Fruit fly (Drosophila melanogaster) whole organism, embryonic: ENCODE data around the gene Sur.

Source experiments
- Atf3 ChIP-seq: fragments of 200-800 bp; sonication (Bioruptor generic); optimal IDR thresholded peaks from 3 replicates; lab custom pipeline; 2016; ENCODE audit warnings: missing biosample characterization, missing genetic modification characterization
- CG1024 ChIP-seq: fragments of 200-800 bp; sonication (Bioruptor generic); IDR thresholded peaks from 2 replicates; pipeline ENCODE4 v1.3.6; 2022; ENCODE audit warnings: missing biosample characterization, missing genetic modification characterization
- CG10274 ChIP-seq: fragments of 200-800 bp; sonication (Bioruptor generic); optimal IDR thresholded peaks from 3 replicates; lab custom pipeline; 2017; ENCODE audit warnings: missing biosample characterization, mild to moderate bottlenecking, missing genetic modification characterization
- CG10543 ChIP-seq: fragments of 200-800 bp; sonication (Bioruptor generic); optimal IDR thresholded peaks from 3 replicates; lab custom pipeline; 2017; ENCODE audit warnings: missing biosample characterization, mild to moderate bottlenecking, missing genetic modification characterization, moderate library complexity
- CG11093 ChIP-seq: fragments of 200-800 bp; sonication (Bioruptor generic); IDR thresholded peaks from 3 replicates; pipeline ENCODE4 v1.3.6; 2022; ENCODE audit warnings: missing biosample characterization, missing genetic modification characterization
- CG1233 ChIP-seq: fragments of 200-800 bp; sonication (Bioruptor generic); optimal IDR thresholded peaks from 4 replicates; lab custom pipeline; 2018; ENCODE audit warnings: missing biosample characterization, mild to moderate bottlenecking, missing genetic modification characterization
- CG13296 ChIP-seq: fragments of 200-800 bp; sonication (Bioruptor generic); optimal IDR thresholded peaks from 3 replicates; lab custom pipeline; 2018; ENCODE audit warnings: missing biosample characterization, mild to moderate bottlenecking, missing genetic modification characterization
- CG14965 ChIP-seq: fragments of 200-800 bp; sonication (Bioruptor generic); optimal IDR thresholded peaks from 2 replicates; lab custom pipeline; 2016; ENCODE audit warnings: missing biosample characterization, missing genetic modification characterization, borderline replicate concordance
- CG15073 ChIP-seq: fragments of 200-800 bp; sonication (Bioruptor generic); optimal IDR thresholded peaks from 2 replicates; lab custom pipeline; 2016; ENCODE audit warnings: missing biosample characterization, missing genetic modification characterization
- CG17912 ChIP-seq: fragments of 200-800 bp; sonication (Bioruptor generic); optimal IDR thresholded peaks from 2 replicates; lab custom pipeline; 2018; ENCODE audit warnings: missing biosample characterization, mild to moderate bottlenecking, missing genetic modification characterization
- CG30020 ChIP-seq: fragments of 200-800 bp; optimal IDR thresholded peaks from 2 replicates; lab custom pipeline; 2019; ENCODE audit warnings: missing biosample characterization, mild to moderate bottlenecking, missing genetic modification characterization, moderate library complexity
- CG33213 ChIP-seq: fragments of 200-800 bp; sonication (Bioruptor generic); optimal IDR thresholded peaks from 3 replicates; lab custom pipeline; 2016; ENCODE audit warnings: missing biosample characterization, missing genetic modification characterization
- CG4730 ChIP-seq: fragments of 200-800 bp; sonication (Bioruptor generic); IDR thresholded peaks from 2 replicates; pipeline ENCODE4 v1.3.6; 2022; ENCODE audit warnings: missing biosample characterization, missing genetic modification characterization
- CG6765 ChIP-seq: fragments of 200-800 bp; sonication (Bioruptor generic); optimal IDR thresholded peaks from 3 replicates; lab custom pipeline; 2017; ENCODE audit warnings: missing biosample characterization, mild to moderate bottlenecking, missing genetic modification characterization
- CG6791 ChIP-seq: fragments of 200-800 bp; sonication (Bioruptor generic); IDR thresholded peaks from 3 replicates; pipeline ENCODE4 v1.3.6; 2022; ENCODE audit warnings: missing biosample characterization, missing genetic modification characterization; ENCODE audit not compliant: partially characterized antibody
- CG7987 ChIP-seq: fragments of 200-800 bp; sonication (Bioruptor generic); optimal IDR thresholded peaks from 2 replicates; lab custom pipeline; 2018; ENCODE audit warnings: missing biosample characterization, mild to moderate bottlenecking, missing genetic modification characterization, moderate library complexity
- CG9437 ChIP-seq: fragments of 200-800 bp; sonication (Bioruptor generic); optimal IDR thresholded peaks from 2 replicates; lab custom pipeline; 2018; ENCODE audit warnings: missing biosample characterization, mild to moderate bottlenecking, missing genetic modification characterization
- CG9817 ChIP-seq: fragments of 200-800 bp; sonication (Bioruptor generic); optimal IDR thresholded peaks from 2 replicates; lab custom pipeline; 2018; ENCODE audit warnings: missing biosample characterization, mild to moderate bottlenecking, missing genetic modification characterization, moderate library complexity
- Camta ChIP-seq: fragments of 200-800 bp; sonication (Bioruptor generic); optimal IDR thresholded peaks from 2 replicates; lab custom pipeline; 2016; ENCODE audit warnings: missing biosample characterization, missing genetic modification characterization
- Dek ChIP-seq: fragments of 200-800 bp; sonication (Bioruptor generic); optimal IDR thresholded peaks from 3 replicates; lab custom pipeline; 2019; ENCODE audit warnings: missing biosample characterization, mild to moderate bottlenecking, missing genetic modification characterization, moderate library complexity
- Dip2 ChIP-seq: fragments of 200-800 bp; sonication (Bioruptor generic); IDR thresholded peaks from 2 replicates; pipeline ENCODE4 v1.3.6; 2022; ENCODE audit warnings: missing biosample characterization, missing genetic modification characterization
- ERR ChIP-seq: fragments of 200-800 bp; sonication (Bioruptor generic); optimal IDR thresholded peaks from 2 replicates; lab custom pipeline; 2016; ENCODE audit warnings: missing biosample characterization, missing genetic modification characterization
- HLH3B ChIP-seq: fragments of 200-800 bp; sonication (Bioruptor generic); IDR thresholded peaks from 2 replicates; pipeline ENCODE4 v1.3.6; 2022; ENCODE audit warnings: missing biosample characterization, missing genetic modification characterization
- Hr78 ChIP-seq, 2 experiments: fragments of 200-800 bp in 1 of 2; fragments of >200 bp in 1 of 2; sonication (Bioruptor generic) in 1 of 2; optimal IDR thresholded peaks; 2 replicates each; lab custom pipeline; 2017 to 2019; ENCODE audit warnings: missing biosample characterization in 2 of 2, missing genetic modification characterization in 2 of 2, mild to moderate bottlenecking in 1 of 2, moderate library complexity in 1 of 2
- Lim3 ChIP-seq: fragments of 200-800 bp; sonication (Bioruptor generic); IDR thresholded peaks from 2 replicates; pipeline ENCODE4 v1.3.6; 2022; ENCODE audit warnings: missing biosample characterization, missing genetic modification characterization
- Max ChIP-seq: fragments of 200-800 bp; sonication (Bioruptor generic); optimal IDR thresholded peaks from 2 replicates; lab custom pipeline; 2016; ENCODE audit warnings: missing biosample characterization, mild to moderate bottlenecking, missing genetic modification characterization
- Oli ChIP-seq: fragments of 200-800 bp; sonication (Bioruptor generic); optimal IDR thresholded peaks from 2 replicates; lab custom pipeline; 2018; ENCODE audit warnings: missing biosample characterization, mild to moderate bottlenecking, missing genetic modification characterization, moderate library complexity
- Ssrp ChIP-seq: fragments of 200-800 bp; sonication (Bioruptor generic); optimal IDR thresholded peaks from 2 replicates; lab custom pipeline; 2018; ENCODE audit warnings: missing biosample characterization, mild to moderate bottlenecking, missing genetic modification characterization, moderate library complexity
- Taf1 ChIP-seq: fragments of 200-800 bp; sonication (Bioruptor generic); IDR thresholded peaks from 2 replicates; pipeline ENCODE4 v1.3.6; 2022; ENCODE audit warnings: missing biosample characterization, missing genetic modification characterization
- Xrp1 ChIP-seq: fragments of 200-800 bp; sonication (Bioruptor generic); IDR thresholded peaks from 2 replicates; pipeline ENCODE4 v1.3.6; 2022; ENCODE audit warnings: missing biosample characterization, missing genetic modification characterization
- YL-1 ChIP-seq: fragments of 200-800 bp; sonication (Bioruptor generic); optimal IDR thresholded peaks from 3 replicates; lab custom pipeline; 2017; ENCODE audit warnings: missing biosample characterization, mild to moderate bottlenecking, missing genetic modification characterization
- chn ChIP-seq: fragments of 200-800 bp; sonication (Bioruptor generic); optimal IDR thresholded peaks from 2 replicates; lab custom pipeline; 2016; ENCODE audit warnings: missing biosample characterization, missing genetic modification characterization
- crol ChIP-seq: fragments of 200-800 bp; sonication (Bioruptor generic); IDR thresholded peaks from 2 replicates; pipeline ENCODE4 v1.3.6; 2022; ENCODE audit warnings: missing biosample characterization, missing genetic modification characterization
- crp ChIP-seq, 2 experiments: fragments of 200-800 bp; sonication (Bioruptor generic); optimal IDR thresholded peaks; 2 replicates in 1 of 2; 3 replicates in 1 of 2; lab custom pipeline; 2017; ENCODE audit warnings: missing biosample characterization in 2 of 2, missing genetic modification characterization in 2 of 2, mild to moderate bottlenecking in 1 of 2, moderate library complexity in 1 of 2
- h ChIP-seq: fragments of >200 bp; optimal IDR thresholded peaks from 2 replicates; lab custom pipeline; 2017
- jigr1 ChIP-seq: fragments of 200-800 bp; sonication (Bioruptor generic); IDR thresholded peaks from 3 replicates; pipeline ENCODE4 v1.3.6; 2022; ENCODE audit warnings: missing biosample characterization, missing genetic modification characterization
- ken ChIP-seq: fragments of 200-800 bp; sonication (Bioruptor generic); IDR thresholded peaks from 3 replicates; pipeline ENCODE4 v1.3.6; 2022; ENCODE audit warnings: missing biosample characterization, missing genetic modification characterization
- klu ChIP-seq: fragments of 200-800 bp; sonication (Bioruptor generic); IDR thresholded peaks from 2 replicates; pipeline ENCODE4 v1.3.6; 2022; ENCODE audit warnings: missing biosample characterization, missing genetic modification characterization
- lmd ChIP-seq: fragments of 200-800 bp; sonication (Bioruptor generic); IDR thresholded peaks from 2 replicates; pipeline ENCODE4 v1.3.6; 2022; ENCODE audit warnings: missing biosample characterization, missing genetic modification characterization
- lov ChIP-seq, 2 experiments: fragments of 200-800 bp in 1 of 2; fragments of >200 bp in 1 of 2; sonication (Bioruptor generic) in 1 of 2; IDR thresholded peaks in 1 of 2; optimal IDR thresholded peaks in 1 of 2; 2 replicates in 1 of 2; 3 replicates in 1 of 2; pipeline versions ENCODE4 v1.3.6 to Lab custom; 2017 to 2022; ENCODE audit warnings: missing biosample characterization in 1 of 2, missing genetic modification characterization in 1 of 2
- oc ChIP-seq: fragments of 200-800 bp; sonication (Bioruptor generic); optimal IDR thresholded peaks from 2 replicates; lab custom pipeline; 2018; ENCODE audit warnings: missing biosample characterization, mild to moderate bottlenecking, missing genetic modification characterization, moderate library complexity
- pum ChIP-seq: fragments of 200-800 bp; sonication (Bioruptor generic); optimal IDR thresholded peaks from 2 replicates; lab custom pipeline; 2016; ENCODE audit warnings: missing biosample characterization, missing genetic modification characterization
- scrt ChIP-seq: fragments of 200-800 bp; sonication (Bioruptor generic); optimal IDR thresholded peaks from 2 replicates; lab custom pipeline; 2018; ENCODE audit warnings: missing biosample characterization, mild to moderate bottlenecking, missing genetic modification characterization, moderate library complexity
- sima ChIP-seq: fragments of 200-800 bp; sonication (Bioruptor generic); optimal IDR thresholded peaks from 2 replicates; lab custom pipeline; 2016; ENCODE audit warnings: missing biosample characterization, missing genetic modification characterization
- sna ChIP-seq: fragments of 200-800 bp; sonication (Bioruptor generic); IDR thresholded peaks from 2 replicates; pipeline ENCODE4 v1.3.6; 2022; ENCODE audit warnings: missing biosample characterization, missing genetic modification characterization; ENCODE audit not compliant: partially characterized antibody
- sob ChIP-seq: fragments of 200-800 bp; sonication (Bioruptor generic); IDR thresholded peaks from 2 replicates; pipeline ENCODE4 v1.3.6; 2022; ENCODE audit warnings: missing biosample characterization, missing genetic modification characterization
- stwl ChIP-seq: fragments of 200-800 bp; sonication (Bioruptor generic); optimal IDR thresholded peaks from 3 replicates; lab custom pipeline; 2018; ENCODE audit warnings: missing biosample characterization, mild to moderate bottlenecking, missing genetic modification characterization, moderate library complexity
- ttk ChIP-seq: fragments of 200-800 bp; sonication (Bioruptor generic); IDR thresholded peaks from 2 replicates; pipeline ENCODE4 v2.1.2; 2022; ENCODE audit warnings: missing biosample characterization, missing genetic modification characterization
- tx ChIP-seq: fragments of 200-800 bp; sonication (Bioruptor generic); optimal IDR thresholded peaks from 2 replicates; lab custom pipeline; 2016; ENCODE audit warnings: missing biosample characterization, missing genetic modification characterization
- vvl ChIP-seq: fragments of 200-800 bp; sonication (Bioruptor generic); IDR thresholded peaks from 2 replicates; pipeline ENCODE4 v1.3.6; 2022; ENCODE audit warnings: missing biosample characterization, missing genetic modification characterization
- zen ChIP-seq: fragments of 200-800 bp; sonication (Bioruptor generic); optimal IDR thresholded peaks from 3 replicates; lab custom pipeline; 2018; ENCODE audit warnings: missing biosample characterization, mild to moderate bottlenecking, missing genetic modification characterization, moderate library complexity

The Sur gene

dm6 chr2L:10143334-10143733, 55.6 kb downstream of the Sur start (continued):
- no peak for TF ChIP-seq Oli
- no peak for TF ChIP-seq crol (GFP tag; lab: Robert Waterston, UW)
- no peak for TF ChIP-seq CG10543 (GFP tag; lab: Kevin White, UChicago)
- no peak for TF ChIP-seq Xrp1 (GFP tag; lab: Robert Waterston, UW)
- no peak for TF ChIP-seq CG9437 (GFP tag; lab: Kevin White, UChicago)
- TF ChIP-seq CG11093 (GFP tag; lab: Robert Waterston, UW), result no peak
- no peak for TF ChIP-seq CG9817 (tag; lab: Kevin White, UChicago)
- TF ChIP-seq CG33213 (GFP tag; lab: Kevin White, UChicago), result peak; percentile 14
- TF ChIP-seq stwl (tag; lab: Kevin White, UChicago), result no peak
- peak; percentile 52 for TF ChIP-seq scrt (GFP tag; lab: Kevin White, UChicago)
- no peak for TF ChIP-seq YL-1 (GFP tag; lab: Kevin White, UChicago)
- no peak for TF ChIP-seq sna (GFP tag; lab: Robert Waterston, UW)
- no peak for TF ChIP-seq Camta (GFP tag; lab: Kevin White, UChicago)
- TF ChIP-seq Max (GFP tag; lab: Kevin White, UChicago), result peak; percentile 24
- TF ChIP-seq h (lab: Kevin White, UChicago), result no peak
- no peak for TF ChIP-seq tx (GFP tag; lab: Kevin White, UChicago)
- no peak for TF ChIP-seq ERR (GFP tag; lab: Kevin White, UChicago)
- no peak for TF ChIP-seq CG14965 (GFP tag; lab: Kevin White, UChicago)
- no peak for TF ChIP-seq CG6791
- TF ChIP-seq Taf1 (GFP tag; lab: Robert Waterston, UW), result no peak
- TF ChIP-seq sob (GFP tag; lab: Robert Waterston, UW), result no peak
- no peak for TF ChIP-seq Atf3 (GFP tag; lab: Kevin White, UChicago)
- TF ChIP-seq CG13296 (GFP tag; lab: Kevin White, UChicago), result peak; percentile 78
- TF ChIP-seq sima (GFP tag; lab: Kevin White, UChicago), result no peak
- TF ChIP-seq CG6765, result peak; percentile 84
- no peak for TF ChIP-seq jigr1 (GFP tag; lab: Robert Waterston, UW)
- 0 out of 2 replicates have a peak, but pooled peaks have one; percentile 38 for TF ChIP-seq HLH3B
- peak; percentile 57 for TF ChIP-seq CG1233
- TF ChIP-seq CG7987, result peak; percentile 46
- TF ChIP-seq Hr78 (GFP tag; optimal IDR thresholded peaks at IDR 0.05; lab: Kevin White, UChicago), result no peak
- no peak for TF ChIP-seq CG30020 (tag; lab: Kevin White, UChicago)
- TF ChIP-seq CG10274 (GFP tag; lab: Kevin White, UChicago), result peak; percentile 49
- no peak for TF ChIP-seq Lim3 (GFP tag; lab: Robert Waterston, UW)
- TF ChIP-seq crp (GFP tag; optimal IDR thresholded peaks at IDR 0.05; lab: Kevin White, UChicago), result no peak
- no peak for TF ChIP-seq CG1024
- TF ChIP-seq ken, result no peak
- TF ChIP-seq chn, result no peak
- no peak for TF ChIP-seq CG4730 (GFP tag; lab: Robert Waterston, UW)
- no peak for TF ChIP-seq CG15073 (GFP tag; lab: Kevin White, UChicago)
- TF ChIP-seq Dek (tag; lab: Kevin White, UChicago), result no peak
- no peak for TF ChIP-seq lov (optimal IDR thresholded peaks at IDR 0.05; lab: Kevin White, UChicago)
- TF ChIP-seq lov (GFP tag; IDR thresholded peaks at IDR 0.05; lab: Robert Waterston, UW), result no peak
- no peak for TF ChIP-seq pum (GFP tag; lab: Kevin White, UChicago)
- TF ChIP-seq lmd, result 0 out of 2 replicates have a peak, but pooled peaks have one; percentile 10
- TF ChIP-seq klu (GFP tag; lab: Robert Waterston, UW), result peak; percentile 42; the same call in 1 of the 2 replicates
- no peak for TF ChIP-seq Ssrp (tag; lab: Kevin White, UChicago)
- TF ChIP-seq zen, result peak; percentile 1
- no peak for TF ChIP-seq Dip2 (GFP tag; lab: Robert Waterston, UW)
- no peak for TF ChIP-seq CG17912 (GFP tag; lab: Kevin White, UChicago)
- no peak for TF ChIP-seq oc (tag; lab: Kevin White, UChicago)
- TF ChIP-seq ttk (GFP tag; lab: Robert Waterston, UW), result no peak
- TF ChIP-seq vvl (GFP tag; lab: Robert Waterston, UW), result peak; percentile 55
